Worm (Caenorhabditis elegans) whole organism, L3 larva: ENCODE results near the gene F34H10.3.

Experiments used
- ama-1 ChIP-seq: fragments of 150-350 bp; optimal IDR thresholded peaks from 2 replicates; lab custom pipeline; 2018
- lin-15B ChIP-seq: fragments of 150-350 bp; optimal IDR thresholded peaks from 2 replicates; lab custom pipeline; 2014; ENCODE audit warnings: missing biosample characterization, missing genetic modification characterization
- nhr-237 ChIP-seq: fragments of 150-350 bp; optimal IDR thresholded peaks from 2 replicates; lab custom pipeline; 2014; ENCODE audit warnings: missing biosample characterization, missing genetic modification characterization
- pqm-1 ChIP-seq: fragments of 150-350 bp; optimal IDR thresholded peaks from 2 replicates; lab custom pipeline; 2017; ENCODE audit warnings: missing biosample characterization, missing genetic modification characterization, inconsistent platforms

- no peak for TF ChIP-seq lin-15B (tag; lab: Kevin White, UChicago)
- TF ChIP-seq pqm-1 (tag; lab: Kevin White, UChicago): no peak
- no peak for TF ChIP-seq nhr-237
- no peak for TF ChIP-seq ama-1 (lab: Kevin White, UChicago)
Observed at ce11 chrX:9603180-9603579, 31.6 kb downstream of the F34H10.3 start.
